Fruit fly (Drosophila melanogaster) whole organism, adult: Measurements from ENCODE around the gene CG5623.

Experiments used
- CG11617 ChIP-seq: fragments of 200-800 bp; sonication (Bioruptor generic); optimal IDR thresholded peaks from 2 replicates; lab custom pipeline; 2017; ENCODE audit warnings: mild to moderate bottlenecking, missing biosample characterization, missing genetic modification reagents, missing genetic modification characterization
- CG33017 ChIP-seq: fragments of 200-800 bp; sonication (Bioruptor generic); optimal IDR thresholded peaks from 2 replicates; lab custom pipeline; 2018; ENCODE audit warnings: missing biosample characterization, mild to moderate bottlenecking, missing genetic modification characterization, moderate library complexity
- CG7045 ChIP-seq: fragments of 200-800 bp; sonication (Bioruptor generic); optimal IDR thresholded peaks from 2 replicates; lab custom pipeline; 2017; ENCODE audit warnings: missing biosample characterization, mild to moderate bottlenecking, missing genetic modification characterization
- Clk ChIP-seq: fragments of 200-800 bp; sonication (Bioruptor generic); optimal IDR thresholded peaks from 2 replicates; lab custom pipeline; 2017; ENCODE audit warnings: missing biosample characterization, missing genetic modification characterization
- Mnt ChIP-seq: fragments of 200-800 bp; sonication (Bioruptor generic); optimal IDR thresholded peaks from 2 replicates; lab custom pipeline; 2016; ENCODE audit warnings: missing biosample characterization, mild to moderate bottlenecking, missing genetic modification characterization
- bab1 ChIP-seq: fragments of 200-800 bp; sonication (Bioruptor generic); optimal IDR thresholded peaks from 3 replicates; lab custom pipeline; 2019; ENCODE audit warnings: missing biosample characterization, mild to moderate bottlenecking, missing genetic modification characterization, moderate library complexity
- cnc ChIP-seq, 2 experiments: fragments of >200 bp; optimal IDR thresholded peaks; 2 replicates each; lab custom pipeline; 2017
- kay ChIP-seq: fragments of 200-800 bp; sonication (Bioruptor generic); peaks from one replicate; lab custom pipeline; 2016; ENCODE audit warnings: missing biosample characterization, missing genetic modification characterization, borderline replicate concordance
- ovo ChIP-seq: fragments of 200-800 bp; sonication (Bioruptor generic); optimal IDR thresholded peaks from 2 replicates; lab custom pipeline; 2016; ENCODE audit warnings: missing biosample characterization, missing genetic modification characterization
- tj ChIP-seq: fragments of 200-800 bp; sonication (Bioruptor generic); optimal IDR thresholded peaks from 3 replicates; lab custom pipeline; 2017; ENCODE audit warnings: missing biosample characterization, mild to moderate bottlenecking, missing genetic modification characterization, moderate library complexity

DNA sequence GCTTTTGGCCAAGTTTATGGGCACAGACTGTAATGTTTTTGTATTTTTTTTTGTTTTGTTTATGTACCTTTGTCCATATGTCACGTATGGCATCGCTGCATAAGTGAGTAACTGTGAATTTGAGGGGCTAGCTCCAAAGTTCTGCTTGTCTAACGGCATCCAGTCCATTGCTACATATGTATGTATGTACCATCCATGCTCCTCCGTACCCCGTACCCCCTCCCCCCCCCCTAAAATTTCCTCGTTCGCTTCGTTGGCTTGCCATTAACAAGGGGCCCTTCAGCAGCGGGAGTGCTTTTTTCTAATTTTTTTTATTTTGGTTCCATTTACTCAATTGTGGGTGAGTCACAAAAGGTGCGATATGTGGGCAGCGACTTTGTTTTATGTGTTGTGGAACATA lies 46.9 kb upstream of the CG5623 start:
- TF ChIP-seq Mnt (GFP tag; lab: Kevin White, UChicago) (no peak), ovo (GFP tag; lab: Kevin White, UChicago) (no peak), cnc (optimal IDR thresholded peaks at IDR 0.05; lab: Kevin White, UChicago) (no peak), CG33017 (tag; lab: Kevin White, UChicago) (no peak), Clk (no peak), kay (no peak), bab1 (GFP tag; lab: Kevin White, UChicago) (peak; percentile 31), CG11617 (GFP tag; lab: Kevin White, UChicago) (no peak), CG7045 (GFP tag; lab: Kevin White, UChicago) (no peak), tj (GFP tag; lab: Kevin White, UChicago) (no peak)
